Fruit fly (Drosophila melanogaster) whole organism, pupa: ENCODE results near the gene zormin.

Experiments used
- CG12605 ChIP-seq: fragments of 200-800 bp; sonication (Bioruptor generic); IDR thresholded peaks from 2 replicates; pipeline ENCODE4 v1.3.6; 2022; ENCODE audit warnings: missing biosample characterization, missing genetic modification characterization
- CG14655 ChIP-seq: fragments of 200-800 bp; sonication (Bioruptor generic); optimal IDR thresholded peaks from 3 replicates; lab custom pipeline; 2017; ENCODE audit warnings: mild to moderate bottlenecking, missing biosample characterization, missing genetic modification reagents, missing genetic modification characterization
- CG17806 ChIP-seq: fragments of 200-800 bp; sonication (Bioruptor generic); optimal IDR thresholded peaks from 2 replicates; lab custom pipeline; 2018; ENCODE audit warnings: missing biosample characterization, mild to moderate bottlenecking, missing genetic modification characterization, moderate library complexity
- CG32121 ChIP-seq: fragments of 200-800 bp; sonication (Bioruptor generic); IDR thresholded peaks from 2 replicates; pipeline ENCODE4 v1.3.6; 2022; ENCODE audit warnings: missing biosample characterization, missing genetic modification characterization
- CG34367 ChIP-seq: fragments of 200-800 bp; sonication (Bioruptor generic); optimal IDR thresholded peaks from 2 replicates; lab custom pipeline; 2018; ENCODE audit warnings: missing biosample characterization, mild to moderate bottlenecking, missing genetic modification characterization
- CG4496 ChIP-seq: fragments of 200-800 bp; sonication (Bioruptor generic); IDR thresholded peaks from 3 replicates; pipeline ENCODE4 v1.3.6; 2022; ENCODE audit warnings: missing biosample characterization, missing genetic modification characterization
- CG8301 ChIP-seq: fragments of 200-800 bp; sonication (Bioruptor generic); optimal IDR thresholded peaks from 2 replicates; lab custom pipeline; 2018; ENCODE audit warnings: missing biosample characterization, mild to moderate bottlenecking, missing genetic modification characterization
- CG9948 ChIP-seq: fragments of 200-800 bp; sonication (Bioruptor generic); optimal IDR thresholded peaks from 2 replicates; lab custom pipeline; 2018; ENCODE audit warnings: missing biosample characterization, mild to moderate bottlenecking, missing genetic modification characterization, moderate library complexity
- D1 ChIP-seq: fragments of 200-800 bp; sonication (Bioruptor generic); optimal IDR thresholded peaks from 2 replicates; lab custom pipeline; 2018; ENCODE audit warnings: missing biosample characterization, mild to moderate bottlenecking, missing genetic modification characterization, moderate library complexity
- EcR ChIP-seq: fragments of 200-800 bp; sonication (Bioruptor generic); optimal IDR thresholded peaks from 3 replicates; lab custom pipeline; 2019; ENCODE audit warnings: missing biosample characterization, missing genetic modification characterization, mild to moderate bottlenecking, moderate library complexity, missing genetic modification reagents
- Pif1A ChIP-seq: fragments of 200-800 bp; sonication (Bioruptor generic); optimal IDR thresholded peaks from 3 replicates; lab custom pipeline; 2016; ENCODE audit warnings: missing biosample characterization, missing genetic modification characterization
- Snoo ChIP-seq: fragments of 200-800 bp; sonication (Bioruptor generic); optimal IDR thresholded peaks from 3 replicates; lab custom pipeline; 2017; ENCODE audit warnings: missing biosample characterization, mild to moderate bottlenecking, missing genetic modification characterization, inconsistent platforms
- gl ChIP-seq: fragments of 200-800 bp; sonication (Bioruptor generic); optimal IDR thresholded peaks from 2 replicates; lab custom pipeline; 2018; ENCODE audit warnings: missing biosample characterization, mild to moderate bottlenecking, missing genetic modification characterization
- rn ChIP-seq: fragments of 200-800 bp; sonication (Bioruptor generic); IDR thresholded peaks from 2 replicates; pipeline ENCODE4 v1.3.6; 2022; ENCODE audit warnings: missing biosample characterization, missing genetic modification characterization

DNA sequence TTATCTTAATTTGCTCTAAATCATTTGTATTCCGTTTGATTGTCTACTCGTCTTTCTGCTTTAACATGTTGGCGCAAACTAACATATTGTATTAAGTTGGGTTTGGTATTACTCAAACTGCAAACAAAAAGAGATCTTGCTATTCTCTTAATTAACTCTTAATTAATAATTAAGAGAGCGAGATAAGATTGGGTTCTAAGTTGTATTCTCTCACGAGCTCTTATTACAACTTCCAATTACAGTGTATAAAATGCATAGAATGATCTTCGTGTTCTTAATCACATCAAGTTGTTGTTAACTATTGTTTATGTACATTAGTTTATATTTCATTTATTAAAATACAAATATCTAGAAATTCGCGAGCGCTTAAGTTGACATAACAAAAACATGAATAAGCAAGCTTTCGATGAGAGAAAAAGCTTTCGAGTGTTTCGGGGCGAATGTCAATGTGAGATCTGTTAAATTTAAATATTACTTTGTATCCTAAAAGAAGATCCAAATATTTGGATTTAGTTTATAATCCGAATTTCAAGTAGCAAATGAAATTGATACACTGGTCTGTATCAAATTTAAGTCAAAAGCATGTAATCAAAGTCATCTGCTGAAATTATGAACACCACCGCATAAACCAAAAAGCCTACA lies 19.5 kb upstream of the zormin start, which contains the start of gene CG5704:
- TF ChIP-seq CG9948 (tag; lab: Kevin White, UChicago): no peak
- no peak for TF ChIP-seq CG32121 (GFP tag; lab: Robert Waterston, UW)
- no peak for TF ChIP-seq rn
- TF ChIP-seq CG12605 (GFP tag; lab: Robert Waterston, UW): no peak
- TF ChIP-seq CG8301 (tag; lab: Kevin White, UChicago): no peak
- TF ChIP-seq EcR (GFP tag; lab: Kevin White, UChicago): no peak
- TF ChIP-seq Snoo (tag; lab: Kevin White, UChicago): no peak
- no peak for TF ChIP-seq CG4496 (GFP tag; lab: Robert Waterston, UW)
- TF ChIP-seq CG14655 (GFP tag; lab: Kevin White, UChicago): no peak
- no peak for TF ChIP-seq gl (tag; lab: Kevin White, UChicago)
- no peak for TF ChIP-seq Pif1A (GFP tag; lab: Kevin White, UChicago)
- TF ChIP-seq D1 (tag; lab: Kevin White, UChicago): no peak
- TF ChIP-seq CG34367 (tag; lab: Kevin White, UChicago): no peak
- TF ChIP-seq CG17806 (tag; lab: Kevin White, UChicago): no peak
